Worm (Caenorhabditis elegans) whole organism, L3 larva: ENCODE results near the gene H12D21.9.

Experiments used
- aly-2 ChIP-seq: fragments of 150-350 bp; optimal IDR thresholded peaks from 2 replicates; lab custom pipeline; 2014; ENCODE audit warnings: missing biosample characterization, missing genetic modification characterization
- ama-1 ChIP-seq: fragments of 150-350 bp; optimal IDR thresholded peaks from 2 replicates; lab custom pipeline; 2018
- elt-1 ChIP-seq: fragments of 150-350 bp; optimal IDR thresholded peaks from 2 replicates; lab custom pipeline; 2014; ENCODE audit warnings: missing biosample characterization, missing genetic modification characterization
- fos-1 ChIP-seq: fragments of 150-350 bp; optimal IDR thresholded peaks from 2 replicates; lab custom pipeline; 2014; ENCODE audit warnings: missing biosample characterization, missing genetic modification characterization
- lin-39 ChIP-seq: fragments of 150-350 bp; optimal IDR thresholded peaks from 2 replicates; lab custom pipeline; 2018; ENCODE audit warnings: missing biosample characterization, missing genetic modification reagents, missing genetic modification characterization
- snpc-4 ChIP-seq: fragments of 150-350 bp; optimal IDR thresholded peaks from 2 replicates; lab custom pipeline; 2014; ENCODE audit warnings: missing biosample characterization, missing genetic modification characterization
- unc-62 ChIP-seq: fragments of 150-350 bp; sonication (generic microtip); optimal IDR thresholded peaks from 4 replicates; lab custom pipeline; 2014; ENCODE audit warnings: missing biosample characterization, missing genetic modification reagents, missing genetic modification characterization
- ztf-11 ChIP-seq: fragments of 150-350 bp; optimal IDR thresholded peaks from 2 replicates; lab custom pipeline; 2014; ENCODE audit warnings: missing biosample characterization, missing genetic modification characterization

- TF ChIP-seq unc-62 (GFP tag; lab: Kevin White, UChicago) (no peak), aly-2 (tag; lab: Kevin White, UChicago) (no peak), fos-1 (tag; lab: Kevin White, UChicago) (no peak), ama-1 (lab: Kevin White, UChicago) (no peak), snpc-4 (tag; lab: Kevin White, UChicago) (no peak), elt-1 (no peak), ztf-11 (tag; lab: Kevin White, UChicago) (no peak), lin-39 (tag; lab: Kevin White, UChicago) (no peak)
These were observed 36.4 kb upstream of the H12D21.9 start, which contains the start of gene C30G7.3 for ce11 chrV:14945697-14946096.
